Worm (Caenorhabditis elegans): ENCODE results near the gene cyl-1.

DNA sequence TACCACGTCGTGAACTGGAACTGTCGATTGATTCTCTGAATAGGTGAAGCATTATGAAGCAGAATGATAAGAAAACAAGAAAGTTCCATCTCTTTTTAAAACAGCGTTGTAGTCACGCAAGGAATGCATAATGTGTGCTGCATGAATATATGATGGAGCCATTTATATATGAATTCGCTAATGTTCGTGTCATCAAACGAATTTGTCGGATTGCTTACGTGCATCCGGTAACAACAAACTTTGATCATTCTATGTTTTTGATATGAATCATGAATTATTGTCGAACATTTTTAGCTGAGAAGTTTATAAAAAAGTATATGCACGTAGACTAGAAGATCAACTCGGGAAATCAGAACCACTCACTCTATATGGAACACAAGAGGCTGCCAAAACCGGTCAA is 3.9 kb upstream of the cyl-1 start:
- TF ChIP-seq pha-4 (GFP tag; IDR thresholded peaks at IDR 0.05), result no peak
- TF ChIP-seq pha-4 (tag; optimal IDR thresholded peaks at IDR 0.05), result no peak
- no peak for TF ChIP-seq skn-1 (tag; optimal IDR thresholded peaks at IDR 0.05)
- TF ChIP-seq cey-2 (tag; optimal IDR thresholded peaks at IDR 0.05; ENCODE audit: borderline replicate concordance, insufficient read depth), result no peak
- TF ChIP-seq lin-39 (tag; optimal IDR thresholded peaks at IDR 0.05), result no peak
- TF ChIP-seq unc-130 (GFP tag; optimal IDR thresholded peaks at IDR 0.05), result no peak
- no peak for TF ChIP-seq F44E2.7 (GFP tag; IDR thresholded peaks at IDR 0.05)
- TF ChIP-seq ctbp-1 (GFP tag; IDR thresholded peaks at IDR 0.05), result no peak
- no peak for TF ChIP-seq nhr-77 (tag; optimal IDR thresholded peaks at IDR 0.05)
- TF ChIP-seq set-16 (GFP tag; IDR thresholded peaks at IDR 0.05), result no peak
- no peak for TF ChIP-seq daf-19 (GFP tag; conservative IDR thresholded peaks at IDR 0.05)
- TF ChIP-seq arid-1 (GFP tag; conservative IDR thresholded peaks at IDR 0.05), result no peak
- no peak for TF ChIP-seq mes-2 (tag; optimal IDR thresholded peaks at IDR 0.05; ENCODE audit: poor library complexity, severe bottlenecking)
- no peak for TF ChIP-seq pqm-1 (tag; optimal IDR thresholded peaks at IDR 0.05)

Measured in whole organism, L4 larva.